Fruit fly (Drosophila melanogaster) whole organism, embryonic: Measurements from ENCODE around the gene CG9676.

Experiments
- Ada2b ChIP-seq: fragments of 200-800 bp; sonication (Bioruptor generic); IDR thresholded peaks from 2 replicates; pipeline ENCODE4 v1.3.6; 2022; ENCODE audit warnings: missing biosample characterization, missing genetic modification characterization
- CG11504 ChIP-seq: fragments of 200-800 bp; sonication (Bioruptor generic); optimal IDR thresholded peaks from 3 replicates; lab custom pipeline; 2019; ENCODE audit warnings: missing biosample characterization, mild to moderate bottlenecking, missing genetic modification characterization, moderate library complexity
- CG11696 ChIP-seq: fragments of 200-800 bp; sonication (Bioruptor generic); IDR thresholded peaks from 2 replicates; pipeline ENCODE4 v1.3.6; 2022; ENCODE audit warnings: missing biosample characterization, missing genetic modification characterization
- CG12104 ChIP-seq: fragments of 200-800 bp; sonication (Bioruptor generic); optimal IDR thresholded peaks from 3 replicates; lab custom pipeline; 2016; ENCODE audit warnings: missing biosample characterization, missing genetic modification characterization
- CG14441 ChIP-seq: fragments of 200-800 bp; sonication (Bioruptor generic); IDR thresholded peaks from 2 replicates; pipeline ENCODE4 v1.3.6; 2022; ENCODE audit warnings: missing biosample characterization, missing genetic modification characterization
- CG14710 ChIP-seq: fragments of 200-800 bp; sonication (Bioruptor generic); optimal IDR thresholded peaks from 3 replicates; lab custom pipeline; 2019; ENCODE audit warnings: missing biosample characterization, mild to moderate bottlenecking, missing genetic modification characterization, moderate library complexity
- CG15514 ChIP-seq: fragments of 200-800 bp; sonication (Bioruptor generic); optimal IDR thresholded peaks from 3 replicates; lab custom pipeline; 2017; ENCODE audit warnings: missing biosample characterization, missing genetic modification characterization, mild to moderate bottlenecking, moderate library complexity, missing genetic modification reagents
- CG17359 ChIP-seq: fragments of 200-800 bp; sonication (Bioruptor generic); optimal IDR thresholded peaks from 3 replicates; lab custom pipeline; 2018; ENCODE audit warnings: missing biosample characterization, mild to moderate bottlenecking, missing genetic modification characterization, moderate library complexity
- CG2120 ChIP-seq: fragments of 200-800 bp; sonication (Bioruptor generic); optimal IDR thresholded peaks from 3 replicates; lab custom pipeline; 2016; ENCODE audit warnings: missing biosample characterization, missing genetic modification characterization
- CG2202 ChIP-seq: fragments of 200-800 bp; sonication (Bioruptor generic); optimal IDR thresholded peaks from 2 replicates; lab custom pipeline; 2018; ENCODE audit warnings: missing biosample characterization, mild to moderate bottlenecking, missing genetic modification characterization
- CG2678 ChIP-seq: fragments of 200-800 bp; sonication (Bioruptor generic); optimal IDR thresholded peaks from 3 replicates; lab custom pipeline; 2019; ENCODE audit warnings: missing biosample characterization, mild to moderate bottlenecking, missing genetic modification characterization, moderate library complexity
- CG32767 ChIP-seq: fragments of 200-800 bp; sonication (Bioruptor generic); IDR thresholded peaks from 2 replicates; pipeline ENCODE4 v1.3.6; 2022; ENCODE audit warnings: missing biosample characterization, missing genetic modification characterization
- CG32772 ChIP-seq: fragments of 200-800 bp; sonication (Bioruptor generic); IDR thresholded peaks from 2 replicates; pipeline ENCODE4 v1.3.6; 2022; ENCODE audit warnings: missing biosample characterization, missing genetic modification characterization
- CG42726 ChIP-seq: fragments of 200-800 bp; sonication (Bioruptor generic); IDR thresholded peaks from 2 replicates; pipeline ENCODE4 v1.3.6; 2022; ENCODE audit warnings: missing biosample characterization, missing genetic modification characterization; ENCODE audit not compliant: partially characterized antibody
- CG7839 ChIP-seq: fragments of 200-800 bp; sonication (Bioruptor generic); optimal IDR thresholded peaks from 3 replicates; lab custom pipeline; 2018; ENCODE audit warnings: missing biosample characterization, mild to moderate bottlenecking, missing genetic modification characterization, moderate library complexity
- CG7963 ChIP-seq: fragments of 200-800 bp; sonication (Bioruptor generic); IDR thresholded peaks from 3 replicates; pipeline ENCODE4 v1.3.6; 2022; ENCODE audit warnings: missing biosample characterization, missing genetic modification characterization; ENCODE audit not compliant: partially characterized antibody
- Deaf1 ChIP-seq: fragments of 200-800 bp; optimal IDR thresholded peaks from 3 replicates; lab custom pipeline; 2019; ENCODE audit warnings: missing biosample characterization, mild to moderate bottlenecking, missing genetic modification characterization, moderate library complexity
- Eip74EF ChIP-seq, 2 experiments: fragments of 200-800 bp in 1 of 2; fragments of >200 bp in 1 of 2; sonication (Bioruptor generic) in 1 of 2; optimal IDR thresholded peaks; 2 replicates each; lab custom pipeline; 2017 to 2019; ENCODE audit warnings: missing biosample characterization in 2 of 2, missing genetic modification characterization in 2 of 2, mild to moderate bottlenecking in 1 of 2, moderate library complexity in 1 of 2
- Hmx ChIP-seq: fragments of 200-800 bp; sonication (Bioruptor generic); optimal IDR thresholded peaks from 2 replicates; lab custom pipeline; 2016; ENCODE audit warnings: missing biosample characterization, missing genetic modification characterization
- Hr3 ChIP-seq: fragments of 200-800 bp; sonication (Bioruptor generic); optimal IDR thresholded peaks from 3 replicates; lab custom pipeline; 2016; ENCODE audit warnings: missing biosample characterization, missing genetic modification characterization
- Meics ChIP-seq: fragments of 200-800 bp; sonication (Bioruptor generic); optimal IDR thresholded peaks from 2 replicates; lab custom pipeline; 2017; ENCODE audit warnings: missing biosample characterization, mild to moderate bottlenecking, missing genetic modification characterization
- Mrtf ChIP-seq: fragments of 200-800 bp; sonication (Bioruptor generic); IDR thresholded peaks from 3 replicates; pipeline ENCODE4 v1.3.6; 2022; ENCODE audit warnings: missing biosample characterization, missing genetic modification characterization
- Sox102F ChIP-seq: fragments of 200-800 bp; sonication (Bioruptor generic); optimal IDR thresholded peaks from 2 replicates; lab custom pipeline; 2018; ENCODE audit warnings: missing biosample characterization, mild to moderate bottlenecking, missing genetic modification characterization, moderate library complexity
- Ssrp ChIP-seq: fragments of 200-800 bp; sonication (Bioruptor generic); optimal IDR thresholded peaks from 2 replicates; lab custom pipeline; 2018; ENCODE audit warnings: missing biosample characterization, mild to moderate bottlenecking, missing genetic modification characterization, moderate library complexity
- Vsx1 ChIP-seq: fragments of 200-800 bp; sonication (Bioruptor generic); optimal IDR thresholded peaks from 2 replicates; lab custom pipeline; 2017; ENCODE audit warnings: missing biosample characterization, mild to moderate bottlenecking, missing genetic modification characterization, missing genetic modification reagents
- Xrp1 ChIP-seq: fragments of 200-800 bp; sonication (Bioruptor generic); IDR thresholded peaks from 2 replicates; pipeline ENCODE4 v1.3.6; 2022; ENCODE audit warnings: missing biosample characterization, missing genetic modification characterization
- ap ChIP-seq: fragments of 200-800 bp; sonication (Bioruptor generic); IDR thresholded peaks from 2 replicates; pipeline ENCODE4 v1.3.6; 2022; ENCODE audit warnings: missing biosample characterization, missing genetic modification characterization
- chinmo ChIP-seq: fragments of 200-800 bp; sonication (Bioruptor generic); IDR thresholded peaks from 4 replicates; pipeline ENCODE4 v1.3.6; 2022; ENCODE audit warnings: missing biosample characterization, missing genetic modification characterization; ENCODE audit not compliant: partially characterized antibody
- cwo ChIP-seq: fragments of 200-800 bp; sonication (Bioruptor generic); optimal IDR thresholded peaks from 3 replicates; lab custom pipeline; 2017; ENCODE audit warnings: missing biosample characterization, missing genetic modification characterization, mild to moderate bottlenecking, moderate library complexity, missing genetic modification reagents
- esg ChIP-seq: fragments of 200-800 bp; sonication (Bioruptor generic); conservative IDR thresholded peaks from 2 replicates; pipeline ENCODE4 v1.3.6; 2022; ENCODE audit warnings: missing biosample characterization, missing genetic modification characterization
- gro ChIP-seq: fragments of 200-800 bp; sonication (Bioruptor generic); optimal IDR thresholded peaks from 2 replicates; lab custom pipeline; 2016; ENCODE audit warnings: missing biosample characterization, missing genetic modification characterization
- ind ChIP-seq: fragments of 200-800 bp; sonication (Bioruptor generic); optimal IDR thresholded peaks from 3 replicates; lab custom pipeline; 2016; ENCODE audit warnings: missing biosample characterization, missing genetic modification characterization
- klu ChIP-seq: fragments of 200-800 bp; sonication (Bioruptor generic); IDR thresholded peaks from 2 replicates; pipeline ENCODE4 v1.3.6; 2022; ENCODE audit warnings: missing biosample characterization, missing genetic modification characterization
- luna ChIP-seq: fragments of 200-800 bp; sonication (Bioruptor generic); optimal IDR thresholded peaks from 2 replicates; lab custom pipeline; 2016; ENCODE audit warnings: missing biosample characterization, missing genetic modification characterization
- nmo ChIP-seq: fragments of 200-800 bp; sonication (Bioruptor generic); optimal IDR thresholded peaks from 2 replicates; lab custom pipeline; 2018; ENCODE audit warnings: missing biosample characterization, mild to moderate bottlenecking, missing genetic modification characterization, moderate library complexity
- onecut ChIP-seq: fragments of 200-800 bp; sonication (Bioruptor generic); IDR thresholded peaks from 2 replicates; pipeline ENCODE4 v1.3.6; 2022; ENCODE audit warnings: missing biosample characterization, missing genetic modification characterization
- pnt ChIP-seq: fragments of 200-800 bp; sonication (Bioruptor generic); optimal IDR thresholded peaks from 3 replicates; lab custom pipeline; 2016; ENCODE audit warnings: missing biosample characterization, missing genetic modification characterization
- prd ChIP-seq, 3 experiments: fragments of >200 bp in 2 of 3; fragments of 200-800 bp in 1 of 3; sonication (Bioruptor generic) in 1 of 3; optimal IDR thresholded peaks in 2 of 3; IDR thresholded peaks in 1 of 3; 2 replicates in 2 of 3; 3 replicates in 1 of 3; pipeline versions ENCODE4 v1.3.6 to Lab custom; 2017 to 2022; ENCODE audit warnings: missing biosample characterization in 1 of 3, missing genetic modification characterization in 1 of 3
- row ChIP-seq: fragments of 200-800 bp; sonication (Bioruptor generic); IDR thresholded peaks from 3 replicates; pipeline ENCODE4 v1.3.6; 2022; ENCODE audit warnings: missing biosample characterization, missing genetic modification characterization
- run ChIP-seq: fragments of 200-800 bp; sonication (Bioruptor generic); optimal IDR thresholded peaks from 3 replicates; lab custom pipeline; 2018; ENCODE audit warnings: missing biosample characterization, mild to moderate bottlenecking, missing genetic modification characterization
- shn ChIP-seq: fragments of 200-800 bp; sonication (Bioruptor generic); optimal IDR thresholded peaks from 3 replicates; lab custom pipeline; 2016; ENCODE audit warnings: missing biosample characterization, missing genetic modification characterization
- sr ChIP-seq: fragments of 200-800 bp; sonication (Bioruptor generic); IDR thresholded peaks from 3 replicates; pipeline ENCODE4 v1.3.6; 2022; ENCODE audit warnings: missing biosample characterization, missing genetic modification characterization
- tll ChIP-seq, 2 experiments: fragments of 200-800 bp in 1 of 2; fragments of >200 bp in 1 of 2; sonication (Bioruptor generic) in 1 of 2; optimal IDR thresholded peaks; 2 replicates each; lab custom pipeline; 2017 to 2019; ENCODE audit warnings: missing biosample characterization in 2 of 2, missing genetic modification characterization in 2 of 2, mild to moderate bottlenecking in 1 of 2, moderate library complexity in 1 of 2
- unpg ChIP-seq: fragments of 200-800 bp; sonication (Bioruptor generic); optimal IDR thresholded peaks from 3 replicates; lab custom pipeline; 2018; ENCODE audit warnings: missing biosample characterization, mild to moderate bottlenecking, missing genetic modification characterization, moderate library complexity
- vvl ChIP-seq: fragments of 200-800 bp; sonication (Bioruptor generic); IDR thresholded peaks from 2 replicates; pipeline ENCODE4 v1.3.6; 2022; ENCODE audit warnings: missing biosample characterization, missing genetic modification characterization
- zen ChIP-seq: fragments of 200-800 bp; sonication (Bioruptor generic); optimal IDR thresholded peaks from 3 replicates; lab custom pipeline; 2018; ENCODE audit warnings: missing biosample characterization, mild to moderate bottlenecking, missing genetic modification characterization, moderate library complexity

The CG9676 gene

dm6 chrX:16650078-16651063 lies 49.6 kb downstream of the CG9676 start (continued):
- peak; percentile 66 for TF ChIP-seq Xrp1 (GFP tag; lab: Robert Waterston, UW)
- TF ChIP-seq nmo (GFP tag; lab: Kevin White, UChicago), result peak; percentile 79
- TF ChIP-seq CG14710 (tag; lab: Kevin White, UChicago), result no peak
- TF ChIP-seq CG11504 (tag; lab: Kevin White, UChicago), result peak; percentile 79
- peak; percentile 89 for TF ChIP-seq esg (GFP tag; lab: Robert Waterston, UW)
- peak; percentile 72 for TF ChIP-seq CG14441 (GFP tag; lab: Robert Waterston, UW)
- no peak for TF ChIP-seq prd (optimal IDR thresholded peaks at IDR 0.05; lab: Kevin White, UChicago)
- TF ChIP-seq prd (GFP tag; IDR thresholded peaks at IDR 0.05; lab: Robert Waterston, UW), result peak; percentile 26; the same call in 1 of the 3 replicates
- TF ChIP-seq Ssrp, result peak; percentile 3
- TF ChIP-seq CG32767 (GFP tag; lab: Robert Waterston, UW), result no peak
- TF ChIP-seq Hr3 (GFP tag; lab: Kevin White, UChicago), result peak; percentile 67
- peak; percentile 62 for TF ChIP-seq CG11696
- peak in 1 of 2 experiments; percentile 54 for TF ChIP-seq Eip74EF (GFP tag; optimal IDR thresholded peaks at IDR 0.05; lab: Kevin White, UChicago)
- peak; percentile 72 for TF ChIP-seq onecut (GFP tag; lab: Robert Waterston, UW)
- TF ChIP-seq shn (GFP tag; lab: Kevin White, UChicago), result no peak
- peak; percentile 9 for TF ChIP-seq CG17359 (tag; lab: Kevin White, UChicago)
- TF ChIP-seq run (tag; lab: Kevin White, UChicago), result peak; percentile 83
- TF ChIP-seq unpg (GFP tag; lab: Kevin White, UChicago), result peak; percentile 10
- no peak for TF ChIP-seq CG7963 (GFP tag; lab: Robert Waterston, UW)
- peak; percentile 70 for TF ChIP-seq pnt (GFP tag; lab: Kevin White, UChicago)
- TF ChIP-seq CG7839 (tag; lab: Kevin White, UChicago), result peak; percentile 70
- peak; percentile 15 for TF ChIP-seq CG2678 (tag; lab: Kevin White, UChicago)
- peak; percentile 90 for TF ChIP-seq vvl (GFP tag; lab: Robert Waterston, UW)
- peak; percentile 22 for TF ChIP-seq Meics (GFP tag; lab: Kevin White, UChicago)
- TF ChIP-seq Hmx (GFP tag; lab: Kevin White, UChicago), result peak; percentile 32
- TF ChIP-seq CG42726, result no peak
- TF ChIP-seq cwo (GFP tag; lab: Kevin White, UChicago), result no peak
- TF ChIP-seq CG2120, result no peak
- TF ChIP-seq Deaf1 (tag; lab: Kevin White, UChicago), result no peak
- TF ChIP-seq sr (GFP tag; lab: Robert Waterston, UW), result 0 out of 3 replicates have a peak, but pooled peaks have one; percentile 22
- peak; percentile 6 for TF ChIP-seq CG12104 (GFP tag; lab: Kevin White, UChicago)
- no peak for TF ChIP-seq zen (tag; lab: Kevin White, UChicago)
- peak; percentile 69 for TF ChIP-seq ap (GFP tag; lab: Robert Waterston, UW)
- peak; percentile 12 for TF ChIP-seq ind (GFP tag; lab: Kevin White, UChicago)
- no peak for TF ChIP-seq klu
- TF ChIP-seq luna (GFP tag; lab: Kevin White, UChicago), result peak; percentile 3
- TF ChIP-seq gro (GFP tag; lab: Kevin White, UChicago), result peak; percentile 58
- no peak for TF ChIP-seq tll (GFP tag; optimal IDR thresholded peaks at IDR 0.05; lab: Kevin White, UChicago)
- no peak for TF ChIP-seq CG15514 (GFP tag; lab: Kevin White, UChicago)
- peak; percentile 42; the same call in 1 of the 2 replicates for TF ChIP-seq CG32772 (GFP tag; lab: Robert Waterston, UW)
- peak; percentile 43 for TF ChIP-seq Sox102F (GFP tag; lab: Kevin White, UChicago)
- no peak for TF ChIP-seq CG2202 (tag; lab: Kevin White, UChicago)
- TF ChIP-seq Ada2b, result peak; percentile 41; the same call in 1 of the 2 replicates
- peak; percentile 66 for TF ChIP-seq Mrtf
- TF ChIP-seq Vsx1, result peak; percentile 50
- peak; percentile 54 for TF ChIP-seq row
- 0 out of 4 replicates have a peak, but pooled peaks have one; percentile 10 for TF ChIP-seq chinmo (GFP tag; lab: Robert Waterston, UW)
